Worm (Caenorhabditis elegans): Measurements from ENCODE around the gene Y39E4A.1.

ce11 chrIII:12925947-12926607 lies 25.1 kb upstream of the Y39E4A.1 start, which contains the start of the genes npp-25 and mrps-10:
- TF ChIP-seq mdl-1 (tag; optimal IDR thresholded peaks at IDR 0.05): no peak
- TF ChIP-seq nhr-12 (tag; optimal IDR thresholded peaks at IDR 0.05): no peak
